Worm (Caenorhabditis elegans) whole organism, L3 larva: ENCODE measurements around the gene Y49E10.16.

Source experiments
- R02D3.7 ChIP-seq: fragments of 150-350 bp; optimal IDR thresholded peaks from 2 replicates; lab custom pipeline; 2014; ENCODE audit warnings: missing biosample characterization, missing genetic modification characterization
- ZK546.5 ChIP-seq: sonication (generic microtip); optimal IDR thresholded peaks from 2 replicates; lab custom pipeline; 2017; ENCODE audit warnings: missing biosample characterization, missing genetic modification characterization
- aly-2 ChIP-seq: fragments of 150-350 bp; optimal IDR thresholded peaks from 2 replicates; lab custom pipeline; 2014; ENCODE audit warnings: missing biosample characterization, missing genetic modification characterization
- ama-1 ChIP-seq: fragments of 150-350 bp; optimal IDR thresholded peaks from 2 replicates; lab custom pipeline; 2018
- ceh-16 ChIP-seq: sonication (generic microtip); optimal IDR thresholded peaks from 2 replicates; lab custom pipeline; 2017; ENCODE audit warnings: missing biosample characterization, missing genetic modification characterization
- ceh-28 ChIP-seq: fragments of 150-350 bp; optimal IDR thresholded peaks from 2 replicates; lab custom pipeline; 2014; ENCODE audit warnings: missing biosample characterization, missing genetic modification reagents, missing genetic modification characterization
- ceh-82 ChIP-seq: fragments of 150-350 bp; optimal IDR thresholded peaks from 2 replicates; lab custom pipeline; 2014; ENCODE audit warnings: missing biosample characterization, missing genetic modification characterization
- ceh-9 ChIP-seq: sonication (generic microtip); optimal IDR thresholded peaks from 2 replicates; lab custom pipeline; 2018; ENCODE audit warnings: missing biosample characterization, missing genetic modification characterization
- daf-12 ChIP-seq: fragments of 150-350 bp; optimal IDR thresholded peaks from 2 replicates; lab custom pipeline; 2014; ENCODE audit warnings: missing biosample characterization, missing genetic modification reagents, missing genetic modification characterization
- egl-27 ChIP-seq: sonication (generic microtip); optimal IDR thresholded peaks from 4 replicates; lab custom pipeline; 2017; ENCODE audit warnings: missing biosample characterization, missing genetic modification reagents, missing genetic modification characterization
- egl-5 ChIP-seq: fragments of 150-350 bp; optimal IDR thresholded peaks from 2 replicates; lab custom pipeline; 2017; ENCODE audit warnings: missing biosample characterization, missing genetic modification reagents, missing genetic modification characterization, inconsistent platforms
- elt-1 ChIP-seq: fragments of 150-350 bp; optimal IDR thresholded peaks from 2 replicates; lab custom pipeline; 2014; ENCODE audit warnings: missing biosample characterization, missing genetic modification characterization
- elt-2 ChIP-seq: sonication (generic microtip); optimal IDR thresholded peaks from 2 replicates; lab custom pipeline; 2016; ENCODE audit warnings: missing genetic modification reagents, mild to moderate bottlenecking, missing genetic modification characterization, missing compliant biosample characterization
- elt-3 ChIP-seq, 3 experiments: fragments of 150-350 bp in 1 of 3; sonication (generic microtip) in 2 of 3; optimal IDR thresholded peaks; 2 replicates in 2 of 3; 4 replicates in 1 of 3; lab custom pipeline; 2014 to 2017; ENCODE audit warnings: missing biosample characterization in 3 of 3, missing genetic modification characterization in 3 of 3
- eor-1 ChIP-seq, 2 experiments: fragments of 150-350 bp; optimal IDR thresholded peaks; 2 replicates each; lab custom pipeline; 2014 to 2018; ENCODE audit warnings: missing biosample characterization in 2 of 2, missing genetic modification characterization in 2 of 2
- fkh-10 ChIP-seq: sonication (generic microtip); optimal IDR thresholded peaks from 2 replicates; lab custom pipeline; 2017; ENCODE audit warnings: missing biosample characterization, missing genetic modification reagents, missing genetic modification characterization
- fkh-2 ChIP-seq: fragments of 150-350 bp; optimal IDR thresholded peaks from 2 replicates; lab custom pipeline; 2014; ENCODE audit warnings: missing biosample characterization, missing genetic modification reagents, missing genetic modification characterization
- hmg-11 ChIP-seq: sonication (generic microtip); optimal IDR thresholded peaks from 2 replicates; lab custom pipeline; 2016; ENCODE audit warnings: missing genetic modification characterization, missing compliant biosample characterization
- lin-15B ChIP-seq: fragments of 150-350 bp; optimal IDR thresholded peaks from 2 replicates; lab custom pipeline; 2014; ENCODE audit warnings: missing biosample characterization, missing genetic modification characterization
- lin-39 ChIP-seq: fragments of 150-350 bp; optimal IDR thresholded peaks from 2 replicates; lab custom pipeline; 2018; ENCODE audit warnings: missing biosample characterization, missing genetic modification reagents, missing genetic modification characterization
- lsy-12 ChIP-seq: sonication (generic microtip); optimal IDR thresholded peaks from 2 replicates; lab custom pipeline; 2016; ENCODE audit warnings: mild to moderate bottlenecking, missing genetic modification characterization, missing compliant biosample characterization
- mdl-1 ChIP-seq: fragments of 150-350 bp; optimal IDR thresholded peaks from 2 replicates; lab custom pipeline; 2014; ENCODE audit warnings: missing biosample characterization, missing genetic modification characterization
- mml-1 ChIP-seq: fragments of 150-350 bp; sonication (generic microtip); optimal IDR thresholded peaks from 3 replicates; lab custom pipeline; 2014; ENCODE audit warnings: missing biosample characterization, missing genetic modification characterization
- nfya-1 ChIP-seq: sonication (generic microtip); optimal IDR thresholded peaks from 2 replicates; lab custom pipeline; 2017; ENCODE audit warnings: missing genetic modification characterization, mild to moderate bottlenecking, missing compliant biosample characterization, antibody characterized with exemption, moderate library complexity; ENCODE audit not compliant: insufficient read depth
- nhr-11 ChIP-seq: fragments of 150-350 bp; optimal IDR thresholded peaks from 2 replicates; lab custom pipeline; 2014; ENCODE audit warnings: missing biosample characterization, missing genetic modification characterization
- nhr-12 ChIP-seq: fragments of 150-350 bp; optimal IDR thresholded peaks from 2 replicates; lab custom pipeline; 2014; ENCODE audit warnings: missing biosample characterization, missing genetic modification characterization
- nhr-23 ChIP-seq: fragments of 150-350 bp; optimal IDR thresholded peaks from 2 replicates; lab custom pipeline; 2014; ENCODE audit warnings: missing biosample characterization, missing genetic modification reagents, missing genetic modification characterization
- nhr-237 ChIP-seq: fragments of 150-350 bp; optimal IDR thresholded peaks from 2 replicates; lab custom pipeline; 2014; ENCODE audit warnings: missing biosample characterization, missing genetic modification characterization
- nhr-25 ChIP-seq: sonication (generic microtip); optimal IDR thresholded peaks from 2 replicates; lab custom pipeline; 2017; ENCODE audit warnings: missing biosample characterization, missing genetic modification characterization
- nhr-28 ChIP-seq: fragments of 150-350 bp; optimal IDR thresholded peaks from 2 replicates; lab custom pipeline; 2014; ENCODE audit warnings: missing biosample characterization, missing genetic modification characterization
- nhr-43 ChIP-seq: sonication (generic microtip); optimal IDR thresholded peaks from 2 replicates; lab custom pipeline; 2016; ENCODE audit warnings: mild to moderate bottlenecking, missing genetic modification characterization, missing compliant biosample characterization; ENCODE audit not compliant: poor library complexity, severe bottlenecking
- nhr-67 ChIP-seq: fragments of 150-350 bp; optimal IDR thresholded peaks from 2 replicates; lab custom pipeline; 2014; ENCODE audit warnings: missing biosample characterization, missing genetic modification characterization
- nhr-76 ChIP-seq: fragments of 150-350 bp; sonication (generic microtip); optimal IDR thresholded peaks from 5 replicates; lab custom pipeline; 2014; ENCODE audit warnings: missing biosample characterization, missing genetic modification characterization
- nhr-77 ChIP-seq: fragments of 150-350 bp; optimal IDR thresholded peaks from 2 replicates; lab custom pipeline; 2014; ENCODE audit warnings: missing biosample characterization, missing genetic modification characterization
- pha-4 ChIP-seq: fragments of 150-350 bp; optimal IDR thresholded peaks from 2 replicates; lab custom pipeline; 2014; ENCODE audit warnings: missing biosample characterization, missing genetic modification reagents, missing genetic modification characterization
- pqm-1 ChIP-seq: fragments of 150-350 bp; optimal IDR thresholded peaks from 2 replicates; lab custom pipeline; 2017; ENCODE audit warnings: missing biosample characterization, missing genetic modification characterization, inconsistent platforms
- sea-2 ChIP-seq: fragments of 150-350 bp; sonication (generic microtip); optimal IDR thresholded peaks from 4 replicates; lab custom pipeline; 2014; ENCODE audit warnings: missing biosample characterization, missing genetic modification reagents, missing genetic modification characterization
- skn-1 ChIP-seq: fragments of 150-350 bp; optimal IDR thresholded peaks from 2 replicates; lab custom pipeline; 2014; ENCODE audit warnings: missing biosample characterization, missing genetic modification characterization
- snpc-4 ChIP-seq: fragments of 150-350 bp; optimal IDR thresholded peaks from 2 replicates; lab custom pipeline; 2014; ENCODE audit warnings: missing biosample characterization, missing genetic modification characterization
- tbx-2 ChIP-seq: sonication (generic microtip); optimal IDR thresholded peaks from 2 replicates; lab custom pipeline; 2016; ENCODE audit warnings: mild to moderate bottlenecking, missing genetic modification characterization, missing compliant biosample characterization
- unc-39 ChIP-seq: sonication (generic microtip); optimal IDR thresholded peaks from 4 replicates; lab custom pipeline; 2017; ENCODE audit warnings: missing biosample characterization, missing genetic modification characterization
- unc-62 ChIP-seq: fragments of 150-350 bp; sonication (generic microtip); optimal IDR thresholded peaks from 4 replicates; lab custom pipeline; 2014; ENCODE audit warnings: missing biosample characterization, missing genetic modification reagents, missing genetic modification characterization
- zag-1 ChIP-seq: fragments of 150-350 bp; optimal IDR thresholded peaks from 2 replicates; lab custom pipeline; 2014; ENCODE audit warnings: missing biosample characterization, missing genetic modification characterization
- ztf-11 ChIP-seq: fragments of 150-350 bp; optimal IDR thresholded peaks from 2 replicates; lab custom pipeline; 2014; ENCODE audit warnings: missing biosample characterization, missing genetic modification characterization
- ztf-4 ChIP-seq: fragments of 150-350 bp; optimal IDR thresholded peaks from 2 replicates; lab custom pipeline; 2014; ENCODE audit warnings: missing biosample characterization, missing genetic modification characterization

Y49E10.16 gene

ce11 chrIII:12468869-12469268 is 38.6 kb downstream of the Y49E10.16 start, which contains the start of gene Y49E10.29:
TSS of gene Y49E10.29 (plus strand) at chrIII:12469169.
- TF ChIP-seq nhr-11 (no peak), lin-39 (tag; lab: Kevin White, UChicago) (no peak), fkh-2 (tag; lab: Kevin White, UChicago) (no peak), nhr-67 (tag; lab: Kevin White, UChicago) (no peak)

ce11 chrIII:12469800-12470199 is 39.5 kb downstream of the Y49E10.16 start:
- TF ChIP-seq nhr-43 (tag; lab: Kevin White, UChicago), result no peak
- TF ChIP-seq sea-2 (GFP tag; lab: Kevin White, UChicago), result no peak
- TF ChIP-seq ceh-82, result no peak
- no peak for TF ChIP-seq hmg-11
- no peak for TF ChIP-seq aly-2 (tag; lab: Kevin White, UChicago)
- no peak for TF ChIP-seq elt-3 (tag; optimal IDR thresholded peaks at IDR 0.05; lab: Kevin White, UChicago)
- no peak for TF ChIP-seq ceh-9 (tag; lab: Kevin White, UChicago)
- no peak for TF ChIP-seq ama-1 (lab: Kevin White, UChicago)
- no peak for TF ChIP-seq ztf-11 (tag; lab: Kevin White, UChicago)
- TF ChIP-seq egl-5 (tag; lab: Kevin White, UChicago), result no peak
- no peak for TF ChIP-seq mdl-1
- no peak for TF ChIP-seq ceh-28 (tag; lab: Kevin White, UChicago)
- TF ChIP-seq pha-4, result no peak
- no peak for TF ChIP-seq unc-62 (GFP tag; lab: Kevin White, UChicago)
- TF ChIP-seq tbx-2 (tag; lab: Kevin White, UChicago), result no peak
- TF ChIP-seq pqm-1 (tag; lab: Kevin White, UChicago), result no peak
- TF ChIP-seq elt-1 (tag; lab: Kevin White, UChicago), result no peak

ce11 chrIII:12470589-12470988 is 40.3 kb downstream of the Y49E10.16 start:
- TF ChIP-seq elt-1 (tag; lab: Kevin White, UChicago) (no peak), eor-1 (tag; optimal IDR thresholded peaks at IDR 0.05; lab: Kevin White, UChicago) (no peak), skn-1 (no peak), pqm-1 (tag; lab: Kevin White, UChicago) (no peak), nhr-25 (tag; lab: Kevin White, UChicago) (no peak), lin-15B (no peak), nhr-12 (tag; lab: Kevin White, UChicago) (no peak), unc-39 (no peak), ztf-11 (tag; lab: Kevin White, UChicago) (no peak), elt-3 (tag; optimal IDR thresholded peaks at IDR 0.05; lab: Kevin White, UChicago) (no peak), nhr-76 (tag; lab: Kevin White, UChicago) (no peak), nhr-67 (tag; lab: Kevin White, UChicago) (no peak), ztf-4 (tag; lab: Kevin White, UChicago) (no peak), lsy-12 (tag; lab: Kevin White, UChicago) (no peak), nhr-28 (tag; lab: Kevin White, UChicago) (no peak), mml-1 (tag; lab: Kevin White, UChicago) (no peak), elt-2 (no peak), zag-1 (tag; lab: Kevin White, UChicago) (no peak)

- TF ChIP-seq elt-3 (tag; optimal IDR thresholded peaks at IDR 0.05; lab: Kevin White, UChicago) (no peak), fkh-10 (GFP tag; lab: Kevin White, UChicago) (peak; percentile 53), snpc-4 (tag; lab: Kevin White, UChicago) (no peak), eor-1 (tag; optimal IDR thresholded peaks at IDR 0.05; lab: Kevin White, UChicago) (no peak), nhr-77 (no peak), nhr-25 (tag; lab: Kevin White, UChicago) (no peak), nhr-237 (tag; lab: Kevin White, UChicago) (no peak), unc-39 (no peak), nhr-23 (tag; lab: Kevin White, UChicago) (no peak), hmg-11 (peak; percentile 67), nfya-1 (tag; lab: Kevin White, UChicago) (peak; percentile 71), ceh-16 (tag; lab: Kevin White, UChicago) (no peak), nhr-43 (tag; lab: Kevin White, UChicago) (no peak), daf-12 (tag; lab: Kevin White, UChicago) (no peak), ceh-9 (tag; lab: Kevin White, UChicago) (no peak), sea-2 (GFP tag; lab: Kevin White, UChicago) (no peak), elt-2 (peak; percentile 19), R02D3.7 (no peak), ceh-28 (tag; lab: Kevin White, UChicago) (peak; percentile 88), mml-1 (tag; lab: Kevin White, UChicago) (no peak), lin-15B (peak; percentile 25), egl-27 (tag; lab: Kevin White, UChicago) (no peak), unc-62 (GFP tag; lab: Kevin White, UChicago) (no peak), egl-5 (tag; lab: Kevin White, UChicago) (no peak), nhr-11 (no peak), ZK546.5 (tag; lab: Kevin White, UChicago) (no peak), ama-1 (lab: Kevin White, UChicago) (no peak), pqm-1 (tag; lab: Kevin White, UChicago) (no peak), lin-39 (tag; lab: Kevin White, UChicago) (no peak), ztf-4 (tag; lab: Kevin White, UChicago) (no peak)
These were observed 42.2 kb downstream of the Y49E10.16 start, which contains the start of gene cccp-1 for ce11 chrIII:12472497-12472896. TSS of gene cccp-1 (plus strand) at chrIII:12472873.
